Worm (Caenorhabditis elegans) whole organism, L4 larva: Measurements from ENCODE around the gene C14C6.2.

ENCODE experiments used
- ceh-28 ChIP-seq: fragments of 150-350 bp; optimal IDR thresholded peaks from 2 replicates; lab custom pipeline; 2014; ENCODE audit warnings: missing biosample characterization, missing genetic modification reagents, missing genetic modification characterization
- daf-12 ChIP-seq: fragments of 150-350 bp; optimal IDR thresholded peaks from 2 replicates; lab custom pipeline; 2014; ENCODE audit warnings: missing biosample characterization, missing genetic modification reagents, missing genetic modification characterization
- dpl-1 ChIP-seq: fragments of 150-350 bp; optimal IDR thresholded peaks from 2 replicates; lab custom pipeline; 2014; ENCODE audit warnings: missing biosample characterization, missing genetic modification reagents, missing genetic modification characterization
- hif-1 ChIP-seq, 2 experiments: sonication (generic microtip); optimal IDR thresholded peaks; 2 replicates each; lab custom pipeline; 2016 to 2017; ENCODE audit warnings: missing compliant biosample characterization in 2 of 2, missing genetic modification characterization in 2 of 2, missing genetic modification reagents in 2 of 2, missing genotype in 2 of 2, mild to moderate bottlenecking in 1 of 2
- lin-15B ChIP-seq: fragments of 150-350 bp; sonication (generic microtip); optimal IDR thresholded peaks from 3 replicates; lab custom pipeline; 2014; ENCODE audit warnings: missing biosample characterization, missing genetic modification characterization
- lir-3 ChIP-seq: sonication (generic microtip); optimal IDR thresholded peaks from 2 replicates; lab custom pipeline; 2016; ENCODE audit warnings: mild to moderate bottlenecking, missing genetic modification characterization, missing compliant biosample characterization
- nhr-10 ChIP-seq: fragments of 150-350 bp; optimal IDR thresholded peaks from 2 replicates; lab custom pipeline; 2014; ENCODE audit warnings: missing biosample characterization, missing genetic modification characterization
- nhr-237 ChIP-seq: sonication (generic microtip); optimal IDR thresholded peaks from 2 replicates; lab custom pipeline; 2017; ENCODE audit warnings: missing biosample characterization, missing genetic modification characterization
- nhr-28 ChIP-seq: fragments of 150-350 bp; optimal IDR thresholded peaks from 2 replicates; lab custom pipeline; 2014; ENCODE audit warnings: missing biosample characterization, missing genetic modification characterization
- php-3 ChIP-seq: fragments of 200-800 bp; sonication (Bioruptor generic); IDR thresholded peaks from 2 replicates; pipeline ENCODE4 v1.3.6; 2022; ENCODE audit warnings: missing genetic modification reagents, missing genetic modification characterization, missing compliant biosample characterization
- pqm-1 ChIP-seq: sonication (generic microtip); optimal IDR thresholded peaks from 2 replicates; lab custom pipeline; 2017; ENCODE audit warnings: missing biosample characterization, missing genetic modification characterization
- rbr-2 ChIP-seq: sonication (generic microtip); optimal IDR thresholded peaks from 2 replicates; lab custom pipeline; 2016; ENCODE audit warnings: missing genotype, missing genetic modification characterization, missing compliant biosample characterization
- snpc-4 ChIP-seq: fragments of 150-350 bp; optimal IDR thresholded peaks from 2 replicates; lab custom pipeline; 2014; ENCODE audit warnings: missing biosample characterization, missing genetic modification characterization
- ztf-11 ChIP-seq: fragments of 150-350 bp; optimal IDR thresholded peaks from 2 replicates; lab custom pipeline; 2014; ENCODE audit warnings: missing biosample characterization, missing genetic modification characterization

DNA sequence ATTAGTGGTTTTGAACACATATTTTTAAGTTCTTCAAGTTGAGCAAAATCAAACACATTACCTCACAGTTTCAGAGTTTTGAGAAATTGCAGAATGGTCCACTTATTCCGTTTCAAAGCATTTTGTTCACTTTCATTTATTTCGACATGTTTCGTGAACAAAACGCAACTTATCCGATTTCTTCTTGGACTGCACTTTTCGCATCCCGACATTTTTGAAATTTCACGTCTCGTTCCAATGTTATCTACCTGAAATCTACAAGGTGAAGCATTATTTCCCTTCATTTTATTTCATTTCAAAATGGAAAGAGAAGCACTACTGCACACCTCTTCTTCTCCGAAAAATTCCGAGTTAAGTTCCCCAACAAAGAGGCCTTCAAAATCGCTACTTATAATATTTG, 27.2 kb downstream of the C14C6.2 start, which contains the start of gene ZK488.6:
- TF ChIP-seq hif-1 (tag; optimal IDR thresholded peaks at IDR 0.05; lab: Kevin White, UChicago) (no peak), nhr-28 (tag; lab: Kevin White, UChicago) (no peak), php-3 (GFP tag; lab: Robert Waterston, UW) (no peak), ztf-11 (no peak), nhr-237 (tag; lab: Kevin White, UChicago) (no peak), snpc-4 (tag; lab: Kevin White, UChicago) (no peak), lir-3 (tag; lab: Kevin White, UChicago) (no peak), rbr-2 (tag; lab: Kevin White, UChicago) (no peak), daf-12 (tag; lab: Kevin White, UChicago) (no peak), lin-15B (no peak), ceh-28 (tag; lab: Kevin White, UChicago) (no peak), pqm-1 (tag; lab: Kevin White, UChicago) (no peak), nhr-10 (tag; lab: Kevin White, UChicago) (no peak), dpl-1 (GFP tag; lab: Kevin White, UChicago) (no peak)
